Fruit fly (Drosophila melanogaster): ENCODE data around the gene ND-13B.
A peak's percentile ranks its signal among the peaks of the same experiment; 100 is the strongest.

ND-13B gene

DNA sequence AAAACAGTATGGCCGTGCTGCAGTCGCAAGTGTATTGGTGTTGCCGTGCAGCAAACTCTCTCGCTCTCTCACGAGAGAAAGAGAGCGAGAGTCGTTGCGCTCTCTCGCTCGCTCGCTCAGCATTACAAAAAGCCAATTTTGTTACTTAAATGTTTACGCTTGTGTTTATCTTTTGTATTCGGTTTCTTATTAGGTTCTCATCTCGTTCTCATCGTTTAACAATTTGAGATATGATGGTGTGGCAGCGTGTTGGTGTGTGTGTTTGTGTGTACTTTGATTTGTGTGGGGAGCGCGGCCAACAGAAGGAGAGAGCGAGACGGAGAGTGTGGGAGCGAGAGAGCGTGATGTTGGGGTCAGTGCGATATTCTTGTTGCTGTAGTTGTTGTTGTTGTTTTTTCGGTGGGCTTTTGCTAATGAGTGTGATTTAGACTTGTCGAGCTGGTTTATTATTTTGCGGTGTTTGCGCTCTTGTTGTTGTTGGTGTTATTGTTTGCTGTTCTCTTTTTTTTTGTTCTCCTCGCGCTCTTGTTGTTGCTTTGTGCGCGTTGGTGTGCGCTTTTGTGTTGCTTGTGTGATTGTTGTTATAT, 43.3 kb upstream of the ND-13B start (continued):
- no peak for TF ChIP-seq slou (GFP tag; optimal IDR thresholded peaks at IDR 0.05)
- peak; percentile 79 for TF ChIP-seq B-H2 (GFP tag; optimal IDR thresholded peaks at IDR 0.05)
- no peak for TF ChIP-seq Ssrp (tag; optimal IDR thresholded peaks at IDR 0.05)
- TF ChIP-seq CG15514 (GFP tag; optimal IDR thresholded peaks at IDR 0.05): peak; percentile 67
- TF ChIP-seq eyg (GFP tag; optimal IDR thresholded peaks at IDR 0.05): no peak
- no peak for TF ChIP-seq BEAF-32 (GFP tag; optimal IDR thresholded peaks at IDR 0.05)
- TF ChIP-seq wdn (GFP tag; IDR thresholded peaks at IDR 0.05): no peak
- TF ChIP-seq fru (optimal IDR thresholded peaks at IDR 0.05): no peak
- no peak for TF ChIP-seq slp2 (GFP tag; optimal IDR thresholded peaks at IDR 0.05)
- no peak for TF ChIP-seq Mad (GFP tag; optimal IDR thresholded peaks at IDR 0.05)
- peak; percentile 72 for TF ChIP-seq tap (tag; optimal IDR thresholded peaks at IDR 0.05)
- TF ChIP-seq Fer2 (tag; optimal IDR thresholded peaks at IDR 0.05): no peak
- TF ChIP-seq slbo (GFP tag; IDR thresholded peaks at IDR 0.05): no peak
- no peak for TF ChIP-seq Stat92E (GFP tag; optimal IDR thresholded peaks at IDR 0.05)
- TF ChIP-seq CG31388 (GFP tag; optimal IDR thresholded peaks at IDR 0.05): no peak
- TF ChIP-seq mam (GFP tag; optimal IDR thresholded peaks at IDR 0.05): no peak
- TF ChIP-seq repo (GFP tag; optimal IDR thresholded peaks at IDR 0.05): no peak
- no peak for TF ChIP-seq Sin3A (optimal IDR thresholded peaks at IDR 0.05)
- peak; percentile 21; the same call in 1 of the 2 replicates for TF ChIP-seq CG13287 (GFP tag; IDR thresholded peaks at IDR 0.05; ENCODE audit: partially characterized antibody)
- no peak for TF ChIP-seq CG6272 (GFP tag; IDR thresholded peaks at IDR 0.05)
- no peak for TF ChIP-seq Hr39 (optimal IDR thresholded peaks at IDR 0.05)
- no peak for TF ChIP-seq CG11696 (GFP tag; IDR thresholded peaks at IDR 0.05)
- TF ChIP-seq CG15011 (GFP tag; optimal IDR thresholded peaks at IDR 0.05): peak; percentile 18
- TF ChIP-seq pho (GFP tag; optimal IDR thresholded peaks at IDR 0.05): no peak
- peak; percentile 54 for TF ChIP-seq nau (GFP tag; optimal IDR thresholded peaks at IDR 0.05)
- no peak for TF ChIP-seq Doc2 (GFP tag; IDR thresholded peaks at IDR 0.05)
- peak; percentile 53 for TF ChIP-seq CG12299 (tag; optimal IDR thresholded peaks at IDR 0.05)
- no peak for TF ChIP-seq CG14667 (GFP tag; IDR thresholded peaks at IDR 0.05)
- no peak for TF ChIP-seq CG9437 (GFP tag; optimal IDR thresholded peaks at IDR 0.05)
- peak; percentile 59; the same call in 1 of the 3 replicates for TF ChIP-seq gce (GFP tag; IDR thresholded peaks at IDR 0.05)
- TF ChIP-seq CG9817 (tag; optimal IDR thresholded peaks at IDR 0.05): no peak
- peak; percentile 20 for TF ChIP-seq Sox100B (GFP tag; optimal IDR thresholded peaks at IDR 0.05)
- TF ChIP-seq sim (GFP tag; IDR thresholded peaks at IDR 0.05): no peak
- no peak for TF ChIP-seq cas (GFP tag; IDR thresholded peaks at IDR 0.05)
- no peak for TF ChIP-seq gsb (GFP tag; IDR thresholded peaks at IDR 0.05)
- no peak for TF ChIP-seq Lim3 (GFP tag; IDR thresholded peaks at IDR 0.05)
- TF ChIP-seq Oli (tag; optimal IDR thresholded peaks at IDR 0.05): peak; percentile 33
- no peak for TF ChIP-seq fd102C (GFP tag; optimal IDR thresholded peaks at IDR 0.05)
- peak; percentile 12; the same call in 1 of the 2 replicates for TF ChIP-seq CG14441 (GFP tag; IDR thresholded peaks at IDR 0.05)
- no peak for TF ChIP-seq vvl (GFP tag; IDR thresholded peaks at IDR 0.05)
- no peak for TF ChIP-seq Dref (GFP tag; IDR thresholded peaks at IDR 0.05)
- no peak for TF ChIP-seq Dp (GFP tag; optimal IDR thresholded peaks at IDR 0.05)
- TF ChIP-seq btn (GFP tag; optimal IDR thresholded peaks at IDR 0.05): no peak
- no peak for TF ChIP-seq Ravus (GFP tag; IDR thresholded peaks at IDR 0.05)
- TF ChIP-seq emc (GFP tag; optimal IDR thresholded peaks at IDR 0.05): no peak
- TF ChIP-seq CG32767 (GFP tag; IDR thresholded peaks at IDR 0.05): peak; percentile 59; the same call in 1 of the 2 replicates
- TF ChIP-seq HmgZ (tag; optimal IDR thresholded peaks at IDR 0.05): peak; percentile 67
- TF ChIP-seq phol (tag; optimal IDR thresholded peaks at IDR 0.05): no peak
- peak; percentile 25 for TF ChIP-seq odd (GFP tag; optimal IDR thresholded peaks at IDR 0.05)
- no peak for TF ChIP-seq peb (GFP tag; IDR thresholded peaks at IDR 0.05)
- TF ChIP-seq sens (GFP tag): peak; percentile 86
- no peak for TF ChIP-seq CG17361 (GFP tag; IDR thresholded peaks at IDR 0.05)
- no peak for TF ChIP-seq tup (GFP tag; optimal IDR thresholded peaks at IDR 0.05)
